Fruit fly (Drosophila melanogaster) whole organism, wandering third instar larva: ENCODE data around the gene Doa.

Experiments used
- foxo ChIP-seq, 2 experiments: fragments of 200-800 bp; sonication (Bioruptor generic); optimal IDR thresholded peaks; 2 replicates in 1 of 2; 3 replicates in 1 of 2; lab custom pipeline; 2016 to 2017; ENCODE audit warnings: missing biosample characterization in 2 of 2, missing genetic modification characterization in 2 of 2
- h ChIP-seq: fragments of 200-800 bp; sonication (Bioruptor generic); optimal IDR thresholded peaks from 3 replicates; lab custom pipeline; 2016; ENCODE audit warnings: missing biosample characterization, mild to moderate bottlenecking, missing genetic modification characterization
- psq ChIP-seq: fragments of 200-800 bp; sonication (Bioruptor generic); optimal IDR thresholded peaks from 3 replicates; lab custom pipeline; 2017; ENCODE audit warnings: missing biosample characterization, mild to moderate bottlenecking, missing genetic modification characterization, moderate library complexity
- woc ChIP-seq: sonication (Bioruptor generic); optimal IDR thresholded peaks from 2 replicates; lab custom pipeline; 2016; ENCODE audit warnings: missing biosample characterization, mild to moderate bottlenecking, missing genetic modification characterization

- no peak for TF ChIP-seq h (GFP tag; lab: Kevin White, UChicago)
- no peak for TF ChIP-seq psq
- no peak for TF ChIP-seq woc
- no peak for TF ChIP-seq foxo (GFP tag; optimal IDR thresholded peaks at IDR 0.05; lab: Kevin White, UChicago)
Observed at dm6 chr3R:28903392-28903791, 15.5 kb downstream of the Doa start.
